Fruit fly (Drosophila melanogaster): Measurements from ENCODE around the gene CG16782.

The CG16782 gene

dm6 chrX:3433646-3434097, 26.4 kb downstream of the CG16782 start:
- TF ChIP-seq noc (tag; optimal IDR thresholded peaks at IDR 0.05) = peak; percentile 8

dm6 chrX:3432928-3433327, 27.1 kb downstream of the CG16782 start:
- TF ChIP-seq noc (tag; optimal IDR thresholded peaks at IDR 0.05) = peak; percentile 5

dm6 chrX:3431641-3432040, 28.4 kb downstream of the CG16782 start:
- peak; percentile 73 for TF ChIP-seq noc (tag; optimal IDR thresholded peaks at IDR 0.05)

- peak; percentile 52 for TF ChIP-seq noc (tag; optimal IDR thresholded peaks at IDR 0.05)
Measured at dm6 chrX:3429952-3430351, 30.1 kb downstream of the CG16782 start.

dm6 chrX:3427614-3427965, 32.5 kb downstream of the CG16782 start:
- TF ChIP-seq noc (tag; optimal IDR thresholded peaks at IDR 0.05) = peak; percentile 58

dm6 chrX:3426803-3427613, 33.0 kb downstream of the CG16782 start:
- TF ChIP-seq noc (tag; optimal IDR thresholded peaks at IDR 0.05) = no peak

- peak; percentile 74 for TF ChIP-seq noc (tag; optimal IDR thresholded peaks at IDR 0.05)
Measured at dm6 chrX:3424963-3425362, 35.1 kb downstream of the CG16782 start.

dm6 chrX:3423199-3423768, 36.8 kb downstream of the CG16782 start:
- TF ChIP-seq noc (tag; optimal IDR thresholded peaks at IDR 0.05) = no peak

- TF ChIP-seq noc (tag; optimal IDR thresholded peaks at IDR 0.05) = peak; percentile 90
Measured at dm6 chrX:3414003-3414767, 45.9 kb downstream of the CG16782 start.

- no peak for TF ChIP-seq noc (tag; optimal IDR thresholded peaks at IDR 0.05)
Measured at dm6 chrX:3412855-3413254, 47.2 kb downstream of the CG16782 start.

dm6 chrX:3411812-3412211, 48.2 kb downstream of the CG16782 start:
- TF ChIP-seq noc (tag; optimal IDR thresholded peaks at IDR 0.05) = no peak

dm6 chrX:3411411-3411810, 48.6 kb downstream of the CG16782 start:
- TF ChIP-seq noc (tag; optimal IDR thresholded peaks at IDR 0.05) = no peak

Data from whole organism, larva.